Fruit fly (Drosophila melanogaster): ENCODE measurements around the gene Lim1.

- no peak for TF ChIP-seq Met (GFP tag; optimal IDR thresholded peaks at IDR 0.05)
- TF ChIP-seq CG34406 (GFP tag; optimal IDR thresholded peaks at IDR 0.05) = no peak
- TF ChIP-seq CG16779 (tag; optimal IDR thresholded peaks at IDR 0.05) = no peak
- TF ChIP-seq CG9139 (GFP tag; optimal IDR thresholded peaks at IDR 0.05) = peak; percentile 30
- TF ChIP-seq lz (GFP tag; optimal IDR thresholded peaks at IDR 0.05) = no peak
- TF ChIP-seq Smox (GFP tag; optimal IDR thresholded peaks at IDR 0.05) = no peak
These were observed 17.3 kb upstream of the Lim1 start for dm6 chrX:8822868-8823267.
